Worm (Caenorhabditis elegans) whole organism, L1 larva: ENCODE measurements around the gene dpf-1.

Source experiments
- C34B4.2 ChIP-seq: sonication (generic microtip); optimal IDR thresholded peaks from 2 replicates; lab custom pipeline; 2017; ENCODE audit warnings: mild to moderate bottlenecking, missing genetic modification characterization, missing compliant biosample characterization
- F16B12.6 ChIP-seq: fragments of 150-350 bp; optimal IDR thresholded peaks from 2 replicates; lab custom pipeline; 2014; ENCODE audit warnings: missing biosample characterization, missing genetic modification characterization
- ceh-88 ChIP-seq: fragments of 200-800 bp; sonication (Bioruptor generic); IDR thresholded peaks from 2 replicates; pipeline ENCODE4 v1.3.6; 2022; ENCODE audit warnings: missing genetic modification characterization, missing compliant biosample characterization
- ceh-90 ChIP-seq: sonication (generic microtip); optimal IDR thresholded peaks from 2 replicates; lab custom pipeline; 2016; ENCODE audit warnings: missing genetic modification characterization, missing compliant biosample characterization
- dpl-1 ChIP-seq, 3 experiments: fragments of 150-350 bp in 2 of 3; sonication (generic microtip) in 1 of 3; optimal IDR thresholded peaks; 2 replicates each; lab custom pipeline; 2014 to 2017; ENCODE audit warnings: missing biosample characterization in 3 of 3, missing genetic modification characterization in 3 of 3, missing genetic modification reagents in 3 of 3
- elt-2 ChIP-seq: sonication (generic microtip); optimal IDR thresholded peaks from 2 replicates; lab custom pipeline; 2016; ENCODE audit warnings: missing genetic modification characterization, mild to moderate bottlenecking, inconsistent platforms, missing compliant biosample characterization, missing genetic modification reagents
- fkh-10 ChIP-seq: sonication (generic microtip); optimal IDR thresholded peaks from 2 replicates; lab custom pipeline; 2017; ENCODE audit warnings: missing biosample characterization, missing genetic modification reagents, missing genetic modification characterization
- fkh-4 ChIP-seq: sonication (generic microtip); optimal IDR thresholded peaks from 2 replicates; lab custom pipeline; 2016; ENCODE audit warnings: missing compliant biosample characterization, missing genetic modification characterization, borderline replicate concordance
- fkh-8 ChIP-seq: sonication (generic microtip); optimal IDR thresholded peaks from 2 replicates; lab custom pipeline; 2016; ENCODE audit warnings: mild to moderate bottlenecking, missing genetic modification characterization, missing compliant biosample characterization
- grh-1 ChIP-seq: fragments of 200-800 bp; sonication (Bioruptor generic); IDR thresholded peaks from 2 replicates; pipeline ENCODE4 v1.3.6; 2022; ENCODE audit warnings: missing genetic modification reagents, missing genetic modification characterization, missing compliant biosample characterization
- hlh-17 ChIP-seq: fragments of 200-800 bp; sonication (Bioruptor generic); optimal IDR thresholded peaks from 2 replicates; lab custom pipeline; 2018; ENCODE audit warnings: missing genetic modification characterization, mild to moderate bottlenecking, missing compliant biosample characterization, moderate library complexity, borderline replicate concordance
- hlh-4 ChIP-seq: sonication (generic microtip); optimal IDR thresholded peaks from 2 replicates; lab custom pipeline; 2016; ENCODE audit warnings: mild to moderate bottlenecking, missing genetic modification characterization, missing compliant biosample characterization
- hpl-2 ChIP-seq: fragments of 150-350 bp; optimal IDR thresholded peaks from 2 replicates; lab custom pipeline; 2014; ENCODE audit warnings: missing biosample characterization, missing genetic modification reagents, missing genetic modification characterization
- irx-1 ChIP-seq: sonication (generic microtip); optimal IDR thresholded peaks from 2 replicates; lab custom pipeline; 2016; ENCODE audit warnings: missing genetic modification characterization, missing compliant biosample characterization
- lin-13 ChIP-seq: fragments of 150-350 bp; optimal IDR thresholded peaks from 2 replicates; lab custom pipeline; 2014; ENCODE audit warnings: missing biosample characterization, missing genetic modification reagents, missing genetic modification characterization
- lin-15B ChIP-seq: fragments of 150-350 bp; sonication (generic microtip); optimal IDR thresholded peaks from 3 replicates; lab custom pipeline; 2014; ENCODE audit warnings: missing biosample characterization, missing genetic modification characterization
- lin-35 ChIP-seq, 2 experiments: fragments of 150-350 bp; optimal IDR thresholded peaks; 2 replicates each; lab custom pipeline; 2014; ENCODE audit warnings: missing biosample characterization in 2 of 2, missing genetic modification characterization in 2 of 2, missing genetic modification reagents in 2 of 2
- mab-9 ChIP-seq: fragments of 200-800 bp; sonication (Bioruptor generic); IDR thresholded peaks from 2 replicates; pipeline ENCODE4 v1.3.6; 2022; ENCODE audit warnings: missing genetic modification reagents, missing genetic modification characterization, missing compliant biosample characterization
- nhr-11 ChIP-seq: fragments of 150-350 bp; optimal IDR thresholded peaks from 2 replicates; lab custom pipeline; 2014; ENCODE audit warnings: missing biosample characterization, missing genetic modification characterization
- nhr-237 ChIP-seq: fragments of 150-350 bp; optimal IDR thresholded peaks from 2 replicates; lab custom pipeline; 2014; ENCODE audit warnings: missing biosample characterization, missing genetic modification characterization
- nhr-85 ChIP-seq: sonication (generic microtip); peaks from one replicate; lab custom pipeline; 2016; ENCODE audit warnings: missing genetic modification characterization, inconsistent platforms, missing compliant biosample characterization
- pag-3 ChIP-seq: sonication (generic microtip); optimal IDR thresholded peaks from 2 replicates; lab custom pipeline; 2017; ENCODE audit warnings: missing genetic modification characterization, mild to moderate bottlenecking, missing compliant biosample characterization, antibody characterized with exemption, borderline replicate concordance; ENCODE audit not compliant: insufficient read depth
- pqm-1 ChIP-seq: sonication (generic microtip); optimal IDR thresholded peaks from 3 replicates; lab custom pipeline; 2017; ENCODE audit warnings: missing biosample characterization, missing genetic modification characterization
- rnt-1 ChIP-seq: sonication (generic microtip); optimal IDR thresholded peaks from 2 replicates; lab custom pipeline; 2016; ENCODE audit warnings: mild to moderate bottlenecking, missing genetic modification characterization, moderate library complexity, missing compliant biosample characterization
- sptf-1 ChIP-seq: fragments of 150-350 bp; optimal IDR thresholded peaks from 2 replicates; lab custom pipeline; 2014; ENCODE audit warnings: missing biosample characterization, missing genetic modification characterization
- unc-130 ChIP-seq: fragments of 150-350 bp; optimal IDR thresholded peaks from 2 replicates; lab custom pipeline; 2017; ENCODE audit warnings: missing biosample characterization, missing genetic modification characterization, inconsistent platforms
- unc-30 ChIP-seq: sonication (generic microtip); optimal IDR thresholded peaks from 2 replicates; lab custom pipeline; 2017; ENCODE audit warnings: missing biosample characterization, missing genetic modification characterization
- unc-86 ChIP-seq: sonication (generic microtip); optimal IDR thresholded peaks from 2 replicates; lab custom pipeline; 2016; ENCODE audit warnings: missing genetic modification characterization, missing compliant biosample characterization
- zag-1 ChIP-seq: fragments of 150-350 bp; optimal IDR thresholded peaks from 2 replicates; lab custom pipeline; 2014; ENCODE audit warnings: missing biosample characterization, missing genetic modification characterization
- ztf-4 ChIP-seq: fragments of 150-350 bp; optimal IDR thresholded peaks from 2 replicates; lab custom pipeline; 2014; ENCODE audit warnings: missing biosample characterization, missing genetic modification characterization

Gene dpf-1

ce11 chrV:15465032-15465727, 5.9 kb upstream of the dpf-1 start, which contains the start of gene pqn-71 (continued):
- TF ChIP-seq pqm-1 (tag; lab: Kevin White, UChicago) (no peak), fkh-8 (tag; lab: Kevin White, UChicago) (peak; percentile 74), lin-15B (tag; lab: Kevin White, UChicago) (no peak), zag-1 (no peak)

DNA sequence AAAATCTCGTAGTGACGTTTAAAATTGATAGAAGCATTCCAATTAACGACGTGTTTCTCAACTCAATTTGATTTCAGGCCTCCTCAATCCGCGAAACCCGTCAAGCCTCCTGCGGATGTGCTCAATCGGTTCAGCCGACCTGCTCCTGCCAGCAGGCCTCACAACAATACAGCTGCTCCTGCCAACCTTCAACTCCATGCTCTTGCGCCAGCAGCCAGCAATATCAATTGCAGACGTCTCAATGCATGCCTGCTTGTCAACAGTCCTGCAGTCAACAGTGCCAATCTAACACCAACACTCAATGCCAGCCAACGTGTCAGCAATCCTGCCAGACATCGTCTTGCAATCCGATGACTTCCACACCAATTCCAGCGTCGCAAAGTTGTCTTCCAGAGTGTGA, 5.1 kb upstream of the dpf-1 start:
- TF ChIP-seq irx-1 (tag; lab: Kevin White, UChicago): no peak
- no peak for TF ChIP-seq lin-13 (GFP tag; lab: Kevin White, UChicago)
- TF ChIP-seq nhr-85 (tag; lab: Kevin White, UChicago): peak; percentile 44

DNA sequence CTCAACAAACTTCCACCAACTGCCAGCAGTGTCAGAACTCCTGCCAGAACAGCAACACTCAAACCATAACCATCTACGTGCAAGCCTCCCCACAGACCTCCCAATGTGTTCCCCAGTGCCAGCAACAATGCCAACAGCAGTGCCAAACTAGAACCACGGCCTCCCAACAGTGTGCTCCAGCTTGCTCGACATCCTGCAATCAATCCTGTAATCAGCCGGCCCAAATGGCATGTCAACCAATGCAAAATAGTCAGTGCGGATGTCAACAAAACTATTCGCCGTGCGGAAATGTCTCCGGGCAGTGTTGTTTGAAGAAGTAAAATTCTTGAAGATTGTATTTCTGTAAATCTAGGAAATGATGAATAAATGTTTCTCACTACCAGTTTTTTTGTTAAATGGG, 4.4 kb upstream of the dpf-1 start:
- TF ChIP-seq zag-1 (no peak), hlh-17 (no peak), lin-35 (GFP tag; optimal IDR thresholded peaks at IDR 0.05; lab: Kevin White, UChicago) (no peak), unc-86 (tag; lab: Kevin White, UChicago) (no peak)

DNA sequence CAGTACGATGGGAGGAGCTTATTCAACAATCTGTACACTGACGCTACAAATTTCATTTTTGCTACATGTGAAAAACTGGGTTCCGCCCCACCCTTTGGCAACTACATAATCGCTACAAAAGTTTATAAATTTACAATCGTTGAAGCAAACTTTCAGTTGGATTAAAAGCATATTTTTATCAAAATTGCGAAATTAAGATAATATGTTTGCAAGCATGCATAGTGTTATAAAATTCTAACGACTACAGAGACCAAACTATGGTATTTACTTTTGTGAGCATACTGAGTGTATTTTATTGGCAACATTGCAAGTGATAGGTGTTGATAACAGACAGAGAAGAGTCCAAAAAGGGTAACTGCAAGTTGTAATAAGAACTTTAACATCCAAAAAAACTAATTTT, 7.5 kb downstream of the dpf-1 start, which contains the start of gene C06B8.2:
Gene C06B8.2 (minus strand): TSS at position 153 of the 400 bp plus-strand sequence.
- TF ChIP-seq hpl-2 (GFP tag; lab: Kevin White, UChicago) (no peak), elt-2 (tag; lab: Kevin White, UChicago) (peak; percentile 22), pag-3 (tag; lab: Kevin White, UChicago) (no peak)

DNA sequence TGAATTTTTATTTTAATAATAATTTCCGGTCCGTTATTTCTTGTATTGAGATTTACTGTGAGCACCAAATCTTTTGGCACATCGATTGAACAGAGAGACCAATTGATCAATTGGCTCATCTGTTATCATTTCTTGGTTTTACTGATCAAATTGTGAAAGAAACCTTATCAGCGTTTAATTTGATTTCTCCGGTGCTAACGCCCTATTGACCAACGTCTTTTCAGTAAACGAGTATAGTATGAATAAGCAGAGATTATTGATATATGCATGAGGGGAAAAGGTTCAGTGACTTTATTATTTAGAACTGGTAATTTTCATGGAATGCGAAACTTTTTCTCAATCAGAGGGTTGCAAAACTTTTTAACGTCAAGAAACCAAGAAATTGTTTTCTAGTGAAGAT, 8.0 kb downstream of the dpf-1 start:
- TF ChIP-seq ceh-90: no peak
- TF ChIP-seq irx-1 (tag; lab: Kevin White, UChicago): no peak
- TF ChIP-seq unc-30 (tag; lab: Kevin White, UChicago): no peak
- TF ChIP-seq rnt-1 (tag; lab: Kevin White, UChicago): no peak

- no peak for TF ChIP-seq C34B4.2 (tag; lab: Kevin White, UChicago)
- TF ChIP-seq fkh-10: no peak
- TF ChIP-seq dpl-1 (GFP tag; optimal IDR thresholded peaks at IDR 0.05; lab: Kevin White, UChicago): no peak
- TF ChIP-seq nhr-237 (tag; lab: Kevin White, UChicago): no peak
- TF ChIP-seq rnt-1 (tag; lab: Kevin White, UChicago): no peak
- no peak for TF ChIP-seq mab-9 (GFP tag; lab: Robert Waterston, UW)
- no peak for TF ChIP-seq sptf-1 (tag; lab: Kevin White, UChicago)
- TF ChIP-seq, all 84 proteins: peak for 0
Observed at ce11 chrV:15479825-15480224, 8.7 kb downstream of the dpf-1 start.

DNA sequence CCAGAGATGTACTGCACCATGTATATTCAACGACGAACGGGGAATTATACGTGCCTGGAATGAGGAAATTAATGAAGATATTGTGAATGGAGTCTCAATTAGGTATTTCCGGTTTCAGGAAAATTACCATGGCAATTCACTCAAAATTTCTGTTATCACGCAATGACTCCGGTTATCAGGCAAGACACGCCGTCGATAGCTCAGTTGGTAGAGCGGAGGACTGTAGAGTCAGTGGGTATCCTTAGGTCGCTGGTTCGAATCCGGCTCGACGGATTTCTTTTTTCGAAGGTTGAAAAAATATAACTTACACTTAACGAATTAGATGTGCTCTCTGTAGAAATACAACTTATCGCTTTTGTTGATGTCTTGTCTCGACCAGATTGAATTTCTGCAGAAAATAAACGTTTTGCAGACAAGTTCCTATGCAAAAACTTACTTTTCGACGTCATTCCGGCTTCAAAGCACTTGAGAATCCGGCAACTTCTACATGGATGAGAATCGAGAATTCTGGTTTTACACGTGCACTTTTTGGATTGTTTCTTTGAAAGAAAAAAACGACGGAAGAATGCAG, 9.5 kb downstream of the dpf-1 start:
- TF ChIP-seq nhr-11 (tag; lab: Kevin White, UChicago) (no peak), fkh-4 (tag; lab: Kevin White, UChicago) (no peak), hlh-17 (no peak), ztf-4 (no peak), grh-1 (GFP tag; lab: Robert Waterston, UW) (no peak), unc-130 (tag; lab: Kevin White, UChicago) (no peak), hlh-4 (no peak), F16B12.6 (tag; lab: Kevin White, UChicago) (no peak), ceh-88 (GFP tag; lab: Robert Waterston, UW) (no peak)
- TF ChIP-seq, all 84 proteins: peak for 0
